Worm (Caenorhabditis elegans) whole organism, L4 larva: ENCODE results near the gene let-711.

Experiments used
- Y48G9A.11 ChIP-seq: fragments of 200-800 bp; sonication (Bioruptor generic); IDR thresholded peaks from 2 replicates; pipeline ENCODE4 v1.3.6; 2022; ENCODE audit warnings: missing genetic modification reagents, missing genetic modification characterization, missing compliant biosample characterization
- Y5F2A.4 ChIP-seq: fragments of 200-800 bp; sonication (Bioruptor generic); optimal IDR thresholded peaks from 2 replicates; lab custom pipeline; 2018; ENCODE audit warnings: mild to moderate bottlenecking, missing genetic modification characterization, missing compliant biosample characterization
- aha-1 ChIP-seq: fragments of 150-350 bp; peaks from one replicate; lab custom pipeline; 2014; ENCODE audit warnings: missing biosample characterization, missing genetic modification characterization
- aly-2 ChIP-seq: sonication (generic microtip); optimal IDR thresholded peaks from 2 replicates; lab custom pipeline; 2018; ENCODE audit warnings: missing biosample characterization, missing genetic modification characterization
- ceh-28 ChIP-seq: fragments of 150-350 bp; optimal IDR thresholded peaks from 2 replicates; lab custom pipeline; 2014; ENCODE audit warnings: missing biosample characterization, missing genetic modification reagents, missing genetic modification characterization
- daf-16 ChIP-seq, 3 experiments: sonication (generic microtip); optimal IDR thresholded peaks; 2 replicates each; lab custom pipeline; 2016 to 2017; ENCODE audit warnings: missing genetic modification characterization in 3 of 3, missing genetic modification reagents in 3 of 3, mild to moderate bottlenecking in 2 of 3, missing compliant biosample characterization in 2 of 3, missing biosample characterization in 1 of 3, moderate library complexity in 1 of 3
- daf-8 ChIP-seq: fragments of 200-800 bp; sonication (Bioruptor generic); IDR thresholded peaks from 2 replicates; pipeline ENCODE4 v1.3.6; 2022; ENCODE audit warnings: missing genetic modification characterization, missing compliant biosample characterization
- dve-1 ChIP-seq: sonication (generic microtip); optimal IDR thresholded peaks from 2 replicates; lab custom pipeline; 2017; ENCODE audit warnings: antibody characterized with exemption, mild to moderate bottlenecking, missing genetic modification characterization, missing compliant biosample characterization; ENCODE audit not compliant: insufficient read depth
- egl-27 ChIP-seq: sonication (generic microtip); optimal IDR thresholded peaks from 3 replicates; lab custom pipeline; 2017; ENCODE audit warnings: missing biosample characterization, missing genetic modification reagents, missing genetic modification characterization
- fkh-10 ChIP-seq: fragments of 150-350 bp; optimal IDR thresholded peaks from 2 replicates; lab custom pipeline; 2014; ENCODE audit warnings: missing biosample characterization, missing genetic modification reagents, missing genetic modification characterization
- hlh-11 ChIP-seq: fragments of 200-800 bp; sonication (Bioruptor generic); optimal IDR thresholded peaks from 2 replicates; lab custom pipeline; 2018; ENCODE audit warnings: mild to moderate bottlenecking, missing genetic modification characterization, missing compliant biosample characterization
- hlh-30 ChIP-seq: sonication (generic microtip); optimal IDR thresholded peaks from 2 replicates; lab custom pipeline; 2017; ENCODE audit warnings: antibody characterized with exemption, mild to moderate bottlenecking, missing genetic modification characterization, missing compliant biosample characterization; ENCODE audit not compliant: insufficient read depth
- mxl-3 ChIP-seq: fragments of 200-800 bp; sonication (Bioruptor generic); optimal IDR thresholded peaks from 2 replicates; lab custom pipeline; 2018; ENCODE audit warnings: mild to moderate bottlenecking, missing genetic modification characterization, missing compliant biosample characterization
- nhr-28 ChIP-seq: fragments of 150-350 bp; optimal IDR thresholded peaks from 2 replicates; lab custom pipeline; 2014; ENCODE audit warnings: missing biosample characterization, missing genetic modification characterization
- nhr-6 ChIP-seq: fragments of 150-350 bp; optimal IDR thresholded peaks from 2 replicates; lab custom pipeline; 2014; ENCODE audit warnings: missing biosample characterization, missing genetic modification characterization
- rbr-2 ChIP-seq: sonication (generic microtip); optimal IDR thresholded peaks from 2 replicates; lab custom pipeline; 2016; ENCODE audit warnings: missing genotype, missing genetic modification characterization, missing compliant biosample characterization
- set-16 ChIP-seq: fragments of 200-800 bp; sonication (Bioruptor generic); IDR thresholded peaks from 2 replicates; pipeline ENCODE4 v1.3.6; 2022; ENCODE audit warnings: missing genetic modification reagents, missing genetic modification characterization, missing compliant biosample characterization
- unc-62 ChIP-seq, 3 experiments: fragments of 150-350 bp in 1 of 3; sonication (generic microtip); optimal IDR thresholded peaks in 2 of 3; peaks in 1 of 3; 1 replicate in 1 of 3; 2 replicates in 2 of 3; lab custom pipeline; 2014 to 2017; ENCODE audit warnings: missing biosample characterization in 3 of 3, missing genetic modification characterization in 3 of 3, missing genetic modification reagents in 3 of 3, missing genotype in 1 of 3
- vab-7 ChIP-seq: fragments of 200-800 bp; sonication (Bioruptor generic); IDR thresholded peaks from 2 replicates; pipeline ENCODE4 v1.3.6; 2022; ENCODE audit warnings: missing genetic modification reagents, missing genetic modification characterization, missing compliant biosample characterization

let-711 gene

ce11 chrIII:6991465-6991864 is 44.9 kb downstream of the let-711 start (continued):
- TF ChIP-seq Y48G9A.11 (GFP tag; lab: Robert Waterston, UW) = no peak
- no peak for TF ChIP-seq egl-27 (tag; lab: Kevin White, UChicago)
- TF ChIP-seq, all 104 proteins: peak for 10

ce11 chrIII:6992496-6992895 is 46.0 kb downstream of the let-711 start:
- TF ChIP-seq dve-1 (tag; lab: Kevin White, UChicago) (peak; percentile 56), vab-7 (GFP tag; lab: Robert Waterston, UW) (no peak), daf-16 (GFP tag; optimal IDR thresholded peaks at IDR 0.05; lab: Kevin White, UChicago) (peak in 1 of 2 experiments; percentile 12), daf-16 (tag; optimal IDR thresholded peaks at IDR 0.05; lab: Kevin White, UChicago) (peak; percentile 45), aha-1 (tag; lab: Kevin White, UChicago) (peak; percentile 93), hlh-11 (tag; lab: Kevin White, UChicago) (peak; percentile 37), aly-2 (tag; lab: Kevin White, UChicago) (no peak)

ce11 chrIII:6993179-6993578 is 46.7 kb downstream of the let-711 start:
- peak; percentile 20 for TF ChIP-seq mxl-3 (GFP tag; lab: Kevin White, UChicago)
- peak; percentile 69 for TF ChIP-seq nhr-28 (tag; lab: Kevin White, UChicago)
- TF ChIP-seq hlh-11 (tag; lab: Kevin White, UChicago) = peak; percentile 7
- no peak for TF ChIP-seq daf-8 (GFP tag; lab: Robert Waterston, UW)
- no peak for TF ChIP-seq daf-16 (GFP tag; optimal IDR thresholded peaks at IDR 0.05; lab: Kevin White, UChicago)
- peak; percentile 5 for TF ChIP-seq daf-16 (tag; optimal IDR thresholded peaks at IDR 0.05; lab: Kevin White, UChicago)

ce11 chrIII:7002143-7002542 is 55.6 kb downstream of the let-711 start:
- TF ChIP-seq aha-1 (tag; lab: Kevin White, UChicago) = peak; percentile 40
- TF ChIP-seq unc-62 (GFP tag; optimal IDR thresholded peaks at IDR 0.05 in 1 of 2; lab: Kevin White, UChicago) = peak in 1 of 2 experiments; percentile 98
- TF ChIP-seq unc-62 (tag; optimal IDR thresholded peaks at IDR 0.05; lab: Kevin White, UChicago) = no peak
- TF ChIP-seq set-16 = no peak
- TF ChIP-seq fkh-10 (GFP tag; lab: Kevin White, UChicago) = no peak
- TF ChIP-seq rbr-2 (tag; lab: Kevin White, UChicago) = no peak
- TF ChIP-seq Y5F2A.4 (GFP tag; lab: Kevin White, UChicago) = no peak
- no peak for TF ChIP-seq ceh-28
- TF ChIP-seq, all 104 proteins: peak for 2

- TF ChIP-seq fkh-10 (GFP tag; lab: Kevin White, UChicago) (no peak), hlh-30 (tag; lab: Kevin White, UChicago) (peak; percentile 7), aha-1 (tag; lab: Kevin White, UChicago) (peak; percentile 21), nhr-6 (tag; lab: Kevin White, UChicago) (no peak)
- TF ChIP-seq, all 104 proteins: peak for 2
These were observed 58.8 kb downstream of the let-711 start, which contains the start of gene C06E8.5 for ce11 chrIII:7005350-7005749. Gene C06E8.5 (minus strand): TSS chrIII:7005450.
